Worm (Caenorhabditis elegans): ENCODE data around the gene M6.11.
A peak's percentile ranks its signal among the peaks of the same experiment; 100 is the strongest.

M6.11 gene

ce11 chrX:671807-672206, 30.5 kb upstream of the M6.11 start, which contains the start of gene lgc-32:
TSS of gene lgc-32 (plus strand) at chrX:672107.
- TF ChIP-seq dmd-6 (GFP tag; IDR thresholded peaks at IDR 0.05) (no peak), lim-7 (GFP tag; IDR thresholded peaks at IDR 0.05) (no peak), zfp-3 (GFP tag; conservative IDR thresholded peaks at IDR 0.05) (no peak), D1046.2 (GFP tag; IDR thresholded peaks at IDR 0.05) (no peak), nhr-48 (tag; optimal IDR thresholded peaks at IDR 0.05) (no peak), aha-1 (tag) (no peak), nhr-10 (tag; optimal IDR thresholded peaks at IDR 0.05) (no peak), nhr-41 (GFP tag; IDR thresholded peaks at IDR 0.05) (no peak), mdl-1 (tag; optimal IDR thresholded peaks at IDR 0.05) (no peak), hlh-30 (tag; optimal IDR thresholded peaks at IDR 0.05; ENCODE audit: insufficient read depth) (no peak), mxl-2 (GFP tag; conservative IDR thresholded peaks at IDR 0.05) (no peak), dve-1 (tag; optimal IDR thresholded peaks at IDR 0.05; ENCODE audit: insufficient read depth) (no peak), nhr-6 (tag; optimal IDR thresholded peaks at IDR 0.05) (no peak), nhr-28 (tag; optimal IDR thresholded peaks at IDR 0.05) (no peak), unc-62 (GFP tag; optimal IDR thresholded peaks at IDR 0.05 in 1 of 2) (no peak), unc-62 (tag; optimal IDR thresholded peaks at IDR 0.05) (no peak), R02D3.7 (tag; optimal IDR thresholded peaks at IDR 0.05) (no peak)

- TF ChIP-seq dve-1 (tag; optimal IDR thresholded peaks at IDR 0.05; ENCODE audit: insufficient read depth) = peak; percentile 58
- TF ChIP-seq nhr-6 (tag; optimal IDR thresholded peaks at IDR 0.05) = peak; percentile 10
- no peak for TF ChIP-seq ceh-82 (tag; optimal IDR thresholded peaks at IDR 0.05)
- peak; percentile 85 for TF ChIP-seq hlh-11 (tag; optimal IDR thresholded peaks at IDR 0.05)
- peak; percentile 46 for TF ChIP-seq hlh-30 (tag; optimal IDR thresholded peaks at IDR 0.05; ENCODE audit: insufficient read depth)
- no peak for TF ChIP-seq skn-1 (tag; optimal IDR thresholded peaks at IDR 0.05)
- TF ChIP-seq pqm-1 (tag; optimal IDR thresholded peaks at IDR 0.05) = peak; percentile 43
- TF ChIP-seq nhr-48 (tag; optimal IDR thresholded peaks at IDR 0.05) = peak; percentile 57
- TF ChIP-seq dmd-6 (GFP tag; IDR thresholded peaks at IDR 0.05) = peak; percentile 73
- TF ChIP-seq tag-97 (GFP tag; IDR thresholded peaks at IDR 0.05) = no peak
- TF ChIP-seq attf-4 (tag; optimal IDR thresholded peaks at IDR 0.05) = no peak
- TF ChIP-seq daf-16 (GFP tag; optimal IDR thresholded peaks at IDR 0.05) = no peak
- TF ChIP-seq daf-16 (tag; optimal IDR thresholded peaks at IDR 0.05) = peak; percentile 81
- no peak for TF ChIP-seq ceh-20 (GFP tag; IDR thresholded peaks at IDR 0.05)
- peak; percentile 82 for TF ChIP-seq nhr-41 (GFP tag; IDR thresholded peaks at IDR 0.05)
- TF ChIP-seq nhr-28 (tag; optimal IDR thresholded peaks at IDR 0.05) = peak; percentile 76
These were observed 29.3 kb upstream of the M6.11 start, which contains the start of gene T19D7.6 for ce11 chrX:670603-671002. TSS of gene T19D7.6 (minus strand) at chrX:670800.

- TF ChIP-seq ceh-44 (GFP tag; IDR thresholded peaks at IDR 0.05) = no peak
- TF ChIP-seq aha-1 (tag) = peak; percentile 11
These were observed 24.8 kb upstream of the M6.11 start, which contains the start of gene T19D7.5 for ce11 chrX:666125-666524. TSS of gene T19D7.5 (minus strand) at chrX:666225.

DNA sequence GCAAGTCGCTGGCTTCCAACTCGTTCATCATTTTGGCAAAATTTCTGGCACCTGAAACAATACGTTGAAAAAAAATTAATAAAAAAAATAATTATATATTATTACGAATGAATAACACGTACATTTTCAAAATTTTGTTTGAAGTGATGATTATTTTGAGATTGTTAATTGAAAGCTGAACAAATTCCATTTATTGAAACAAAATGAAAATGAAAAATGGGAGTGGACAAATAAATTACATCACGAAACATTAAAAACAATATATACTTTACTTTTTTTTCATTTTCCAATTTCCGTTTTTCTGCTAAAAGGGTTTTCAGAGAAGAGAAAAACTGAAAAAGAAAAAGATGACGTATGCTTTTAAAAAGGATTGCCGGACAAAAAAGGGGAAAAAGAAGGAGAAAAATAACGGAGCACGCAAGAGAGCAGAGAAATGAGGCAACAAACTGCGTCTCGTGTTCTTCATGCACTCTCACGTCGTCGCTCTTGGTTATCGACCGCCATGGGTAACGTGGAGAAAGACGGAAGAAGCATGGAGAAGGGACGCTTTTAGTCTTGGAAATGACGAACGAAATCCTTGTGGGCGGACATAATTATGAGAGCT, 20.5 kb upstream of the M6.11 start, which contains the start of gene rund-1:
Gene rund-1 (minus strand): TSS at position 51 of the 604 bp plus-strand sequence.
- TF ChIP-seq hmg-1.1 (GFP tag; IDR thresholded peaks at IDR 0.05) = peak; percentile 66
- no peak for TF ChIP-seq ceh-44 (GFP tag; IDR thresholded peaks at IDR 0.05)
- no peak for TF ChIP-seq duxl-1 (tag; optimal IDR thresholded peaks at IDR 0.05; ENCODE audit: poor library complexity)
- peak in 1 of 2 experiments; percentile 57 for TF ChIP-seq lsy-2 (tag; optimal IDR thresholded peaks at IDR 0.05)
- no peak for TF ChIP-seq snpc-1.2 (GFP tag; IDR thresholded peaks at IDR 0.05)
- peak; percentile 73 for TF ChIP-seq nhr-11 (tag; optimal IDR thresholded peaks at IDR 0.05)
- no peak for TF ChIP-seq mxl-3 (GFP tag; optimal IDR thresholded peaks at IDR 0.05)
- no peak for TF ChIP-seq mes-2 (tag; optimal IDR thresholded peaks at IDR 0.05; ENCODE audit: poor library complexity, severe bottlenecking)
- peak; percentile 48 for TF ChIP-seq mep-1 (tag; optimal IDR thresholded peaks at IDR 0.05)
- TF ChIP-seq rbr-2 (tag; optimal IDR thresholded peaks at IDR 0.05) = peak; percentile 53
- TF ChIP-seq mxl-2 (GFP tag; conservative IDR thresholded peaks at IDR 0.05) = no peak
- peak; percentile 68 for TF ChIP-seq hlh-30 (tag; optimal IDR thresholded peaks at IDR 0.05; ENCODE audit: insufficient read depth)
- TF ChIP-seq hif-1 (tag; optimal IDR thresholded peaks at IDR 0.05) = peak in 1 of 2 experiments; percentile 39
- peak in 1 of 2 experiments; percentile 61 for TF ChIP-seq mdl-1 (tag; optimal IDR thresholded peaks at IDR 0.05)
- TF ChIP-seq lin-15B (tag; optimal IDR thresholded peaks at IDR 0.05) = no peak
- peak; percentile 58 for TF ChIP-seq dve-1 (tag; optimal IDR thresholded peaks at IDR 0.05; ENCODE audit: insufficient read depth)
- no peak for TF ChIP-seq F10B5.3 (tag; optimal IDR thresholded peaks at IDR 0.05)
- no peak for TF ChIP-seq pha-4 (GFP tag; IDR thresholded peaks at IDR 0.05)
- no peak for TF ChIP-seq pha-4 (tag; optimal IDR thresholded peaks at IDR 0.05)
- no peak for TF ChIP-seq daf-16 (GFP tag; optimal IDR thresholded peaks at IDR 0.05)
- peak; percentile 44 for TF ChIP-seq daf-16 (tag; optimal IDR thresholded peaks at IDR 0.05)
- peak; percentile 15 for TF ChIP-seq F37D6.2 (tag; optimal IDR thresholded peaks at IDR 0.05)
- peak; percentile 48 for TF ChIP-seq dmd-6 (GFP tag; IDR thresholded peaks at IDR 0.05)
